Fruit fly (Drosophila melanogaster): Measurements from ENCODE around the gene Wdr81.

The Wdr81 gene

DNA sequence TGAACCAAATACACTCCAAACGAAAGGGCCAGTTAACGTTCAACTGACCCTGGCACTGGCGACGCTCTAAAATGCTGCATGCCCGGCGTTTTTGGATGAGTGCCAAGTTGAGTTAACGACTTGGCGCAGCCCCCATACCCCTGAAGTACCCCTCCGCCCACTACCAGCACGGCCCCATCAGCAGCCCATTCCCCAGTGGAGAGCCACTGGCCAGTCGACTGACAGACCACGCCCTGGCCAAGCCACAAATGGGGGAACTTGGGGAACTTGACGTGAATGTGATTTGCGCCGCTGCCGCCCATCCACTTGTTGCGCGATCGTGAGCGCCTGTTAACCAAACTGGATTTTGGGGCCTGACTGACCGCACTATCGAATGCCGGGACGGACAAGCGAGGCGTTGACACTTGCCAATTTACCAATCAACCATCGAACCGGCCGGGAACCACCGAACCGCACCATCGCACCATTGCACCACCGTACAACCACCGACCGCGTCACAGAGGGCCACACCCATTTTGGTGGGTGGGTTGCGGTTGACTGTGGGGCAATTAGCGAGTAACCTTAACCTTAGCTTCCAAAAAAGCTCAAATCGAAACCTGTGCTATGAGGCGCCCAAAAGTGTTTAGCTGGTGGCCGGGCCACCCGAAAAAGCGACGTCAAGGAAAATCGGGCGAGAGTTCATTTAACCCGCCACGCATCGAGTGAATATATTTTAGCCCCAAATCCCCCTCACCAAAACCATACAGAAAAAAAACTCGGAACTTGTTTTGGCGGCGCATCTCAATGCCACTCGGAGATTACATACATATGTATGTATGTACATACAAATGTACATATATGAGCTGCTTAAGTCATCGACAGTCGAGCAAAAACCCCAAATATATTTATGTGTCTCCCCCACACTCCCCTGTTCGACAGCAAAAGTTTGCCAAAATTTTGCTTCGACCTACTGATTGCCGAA, 15.0 kb downstream of the Wdr81 start (continued):
- TF ChIP-seq dpn (GFP tag; optimal IDR thresholded peaks at IDR 0.05) (no peak), CG9727 (GFP tag; optimal IDR thresholded peaks at IDR 0.05) (no peak), CG5180 (GFP tag; optimal IDR thresholded peaks at IDR 0.05) (peak; percentile 36), CG4424 (GFP tag; optimal IDR thresholded peaks at IDR 0.05) (no peak), CG3407 (GFP tag; optimal IDR thresholded peaks at IDR 0.05) (no peak), CG31224 (GFP tag; IDR thresholded peaks at IDR 0.05) (no peak), Scr (GFP tag; IDR thresholded peaks at IDR 0.05; ENCODE audit: partially characterized antibody) (no peak), CG15601 (tag; optimal IDR thresholded peaks at IDR 0.05) (peak; percentile 21), CG30403 (GFP tag; optimal IDR thresholded peaks at IDR 0.05) (no peak), CG7987 (GFP tag; optimal IDR thresholded peaks at IDR 0.05) (peak; percentile 71), CG18619 (GFP tag; optimal IDR thresholded peaks at IDR 0.05) (no peak), mirr (GFP tag; optimal IDR thresholded peaks at IDR 0.05) (peak; percentile 71), gfzf (GFP tag; optimal IDR thresholded peaks at IDR 0.05) (no peak), CG4404 (GFP tag; IDR thresholded peaks at IDR 0.05) (no peak), fu2 (GFP tag; optimal IDR thresholded peaks at IDR 0.05) (no peak), danr (GFP tag; IDR thresholded peaks at IDR 0.05) (no peak), CG8944 (GFP tag; optimal IDR thresholded peaks at IDR 0.05) (no peak), aop (GFP tag; IDR thresholded peaks at IDR 0.05) (no peak), abd-A (tag; optimal IDR thresholded peaks at IDR 0.05) (peak; percentile 99), CG14710 (tag; optimal IDR thresholded peaks at IDR 0.05) (no peak), CG15696 (tag; optimal IDR thresholded peaks at IDR 0.05) (no peak), CG10274 (GFP tag; optimal IDR thresholded peaks at IDR 0.05) (no peak), D (optimal IDR thresholded peaks at IDR 0.05) (no peak), D (GFP tag; optimal IDR thresholded peaks at IDR 0.05) (no peak), Hr78 (GFP tag; optimal IDR thresholded peaks at IDR 0.05) (peak in 1 of 2 experiments; percentile 99), CG16813 (GFP tag; IDR thresholded peaks at IDR 0.05; ENCODE audit: partially characterized antibody) (no peak), Lhr (GFP tag; optimal IDR thresholded peaks at IDR 0.05) (peak; percentile 28), pzg (GFP tag; optimal IDR thresholded peaks at IDR 0.05) (no peak), CG1024 (GFP tag; IDR thresholded peaks at IDR 0.05) (no peak), CG7745 (tag; optimal IDR thresholded peaks at IDR 0.05) (no peak), CG1832 (GFP tag; optimal IDR thresholded peaks at IDR 0.05) (peak; percentile 15), CG12299 (tag; optimal IDR thresholded peaks at IDR 0.05) (peak; percentile 13), gsb-n (tag; optimal IDR thresholded peaks at IDR 0.05) (peak; percentile 82), hth (optimal IDR thresholded peaks at IDR 0.05) (no peak), NC2β (GFP tag; optimal IDR thresholded peaks at IDR 0.05) (no peak), salm (tag; optimal IDR thresholded peaks at IDR 0.05) (no peak), CG10543 (GFP tag; optimal IDR thresholded peaks at IDR 0.05) (peak; percentile 98), ftz-f1 (GFP tag; optimal IDR thresholded peaks at IDR 0.05) (peak; percentile 13), Abd-B (GFP tag; optimal IDR thresholded peaks at IDR 0.05) (peak; percentile 81), CG15514 (GFP tag; optimal IDR thresholded peaks at IDR 0.05) (no peak), sug (tag; optimal IDR thresholded peaks at IDR 0.05) (peak; percentile 90), CG15479 (GFP tag; optimal IDR thresholded peaks at IDR 0.05) (no peak), dysf (GFP tag; IDR thresholded peaks at IDR 0.05) (no peak), CG11696 (GFP tag; IDR thresholded peaks at IDR 0.05) (no peak), CG9437 (GFP tag; optimal IDR thresholded peaks at IDR 0.05) (no peak), lmd (GFP tag; IDR thresholded peaks at IDR 0.05) (no peak), Meics (GFP tag; optimal IDR thresholded peaks at IDR 0.05) (no peak), sqz (GFP tag; optimal IDR thresholded peaks at IDR 0.05) (peak; percentile 92)
